Fruit fly (Drosophila melanogaster): ENCODE measurements around the gene Coq8.

Coq8 gene

DNA sequence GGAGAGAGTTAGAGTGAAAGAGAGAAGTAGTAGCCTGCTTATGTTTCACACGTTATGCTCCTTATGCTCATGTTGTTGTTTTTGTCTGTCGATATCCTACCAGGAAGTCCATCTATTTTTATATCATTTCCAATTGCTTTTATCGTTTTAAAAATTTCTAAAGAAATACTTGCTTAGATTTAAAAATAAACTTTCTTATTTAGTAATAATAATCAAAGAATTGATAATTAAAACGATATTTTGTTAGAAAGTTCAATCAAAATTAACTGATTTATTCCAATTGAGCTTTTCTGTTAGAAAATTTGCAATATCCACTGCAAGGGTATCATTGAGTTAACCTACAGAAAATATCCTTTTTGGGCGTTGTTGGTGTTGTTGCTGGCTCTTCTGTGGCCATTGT, 31.1 kb downstream of the Coq8 start (continued):
- TF ChIP-seq MESR4 (GFP tag; optimal IDR thresholded peaks at IDR 0.05) (no peak), CG7928 (GFP tag; optimal IDR thresholded peaks at IDR 0.05) (no peak), HmgD (GFP tag; optimal IDR thresholded peaks at IDR 0.05) (no peak), en (GFP tag; optimal IDR thresholded peaks at IDR 0.05) (no peak), dan (GFP tag; IDR thresholded peaks at IDR 0.05) (no peak), gsb (GFP tag; IDR thresholded peaks at IDR 0.05) (no peak), CG14965 (GFP tag; optimal IDR thresholded peaks at IDR 0.05; ENCODE audit: borderline replicate concordance) (no peak), PHDP (tag; optimal IDR thresholded peaks at IDR 0.05) (peak; percentile 10), CG2875 (GFP tag; optimal IDR thresholded peaks at IDR 0.05) (no peak), CG9932 (GFP tag; IDR thresholded peaks at IDR 0.05) (no peak), wek (GFP tag; optimal IDR thresholded peaks at IDR 0.05) (no peak), cwo (GFP tag; optimal IDR thresholded peaks at IDR 0.05) (peak; percentile 22), CG9817 (tag; optimal IDR thresholded peaks at IDR 0.05) (no peak), CG3726 (GFP tag; IDR thresholded peaks at IDR 0.05) (no peak), CG12769 (tag; optimal IDR thresholded peaks at IDR 0.05) (no peak), pfk (GFP tag; optimal IDR thresholded peaks at IDR 0.05) (no peak), sd (tag; optimal IDR thresholded peaks at IDR 0.05) (no peak), nerfin-1 (tag; optimal IDR thresholded peaks at IDR 0.05) (no peak), Meics (GFP tag; optimal IDR thresholded peaks at IDR 0.05) (peak; percentile 47), Hr51 (GFP tag; optimal IDR thresholded peaks at IDR 0.05) (peak in 1 of 2 experiments; percentile 52), dysf (GFP tag; IDR thresholded peaks at IDR 0.05) (peak; percentile 44; the same call in 2 of the 3 replicates), inv (GFP tag; IDR thresholded peaks at IDR 0.05; ENCODE audit: partially characterized antibody) (no peak), CTCF (GFP tag; optimal IDR thresholded peaks at IDR 0.05) (no peak), row (GFP tag; IDR thresholded peaks at IDR 0.05) (peak; percentile 66), CG33557 (GFP tag; optimal IDR thresholded peaks at IDR 0.05) (no peak), corto (GFP tag; optimal IDR thresholded peaks at IDR 0.05) (no peak), aop (GFP tag; IDR thresholded peaks at IDR 0.05) (no peak), CG4707 (GFP tag; optimal IDR thresholded peaks at IDR 0.05) (no peak), Fer3 (tag; optimal IDR thresholded peaks at IDR 0.05) (peak; percentile 19), abd-A (tag; optimal IDR thresholded peaks at IDR 0.05) (peak; percentile 20), CG13296 (GFP tag; optimal IDR thresholded peaks at IDR 0.05) (peak; percentile 41), Hand (GFP tag; optimal IDR thresholded peaks at IDR 0.05) (peak; percentile 22), CG2116 (GFP tag; optimal IDR thresholded peaks at IDR 0.05) (no peak), Med (GFP tag) (no peak), lola (GFP tag; optimal IDR thresholded peaks at IDR 0.05) (no peak), Nf-YC (tag; optimal IDR thresholded peaks at IDR 0.05) (no peak), CG2889 (GFP tag; IDR thresholded peaks at IDR 0.05) (no peak), CG3281 (GFP tag; optimal IDR thresholded peaks at IDR 0.05) (peak; percentile 24), grn (GFP tag; optimal IDR thresholded peaks at IDR 0.05) (no peak), Hey (tag; optimal IDR thresholded peaks at IDR 0.05) (no peak), ewg (GFP tag; optimal IDR thresholded peaks at IDR 0.05) (peak; percentile 51), Oli (tag; optimal IDR thresholded peaks at IDR 0.05) (peak; percentile 5), stwl (tag; optimal IDR thresholded peaks at IDR 0.05) (no peak), lab (GFP tag; optimal IDR thresholded peaks at IDR 0.05) (peak; percentile 38), dmrt99B (tag; optimal IDR thresholded peaks at IDR 0.05) (peak; percentile 53), ranshi (GFP tag; IDR thresholded peaks at IDR 0.05) (no peak), stc (GFP tag; IDR thresholded peaks at IDR 0.05) (no peak), CoRest (tag; optimal IDR thresholded peaks at IDR 0.05) (peak; percentile 30), CG18476 (GFP tag; optimal IDR thresholded peaks at IDR 0.05) (no peak), ind (GFP tag; optimal IDR thresholded peaks at IDR 0.05) (no peak)

Data from whole organism, embryonic.